Worm (Caenorhabditis elegans) whole organism, L2 larva: ENCODE data around the gene nhr-261.

Source experiments
- C34F6.9 ChIP-seq: fragments of 150-350 bp; optimal IDR thresholded peaks from 2 replicates; lab custom pipeline; 2014; ENCODE audit warnings: missing biosample characterization, missing genetic modification characterization
- Y55F3AM.14 ChIP-seq: fragments of 200-800 bp; sonication (Bioruptor generic); optimal IDR thresholded peaks from 2 replicates; lab custom pipeline; 2018; ENCODE audit warnings: mild to moderate bottlenecking, missing genetic modification characterization, missing compliant biosample characterization
- ZK546.5 ChIP-seq: sonication (generic microtip); optimal IDR thresholded peaks from 2 replicates; lab custom pipeline; 2017; ENCODE audit warnings: missing biosample characterization, missing genetic modification characterization
- alr-1 ChIP-seq: fragments of 150-350 bp; optimal IDR thresholded peaks from 2 replicates; lab custom pipeline; 2014; ENCODE audit warnings: missing biosample characterization, missing genetic modification characterization
- ama-1 ChIP-seq: fragments of 150-350 bp; optimal IDR thresholded peaks from 2 replicates; lab custom pipeline; 2018; ENCODE audit warnings: inconsistent platforms
- blmp-1 ChIP-seq: sonication (generic microtip); optimal IDR thresholded peaks from 2 replicates; lab custom pipeline; 2017; ENCODE audit warnings: missing genetic modification characterization, mild to moderate bottlenecking, missing compliant biosample characterization, antibody characterized with exemption, moderate library complexity; ENCODE audit not compliant: insufficient read depth
- ceh-16 ChIP-seq: fragments of 150-350 bp; optimal IDR thresholded peaks from 2 replicates; lab custom pipeline; 2014; ENCODE audit warnings: missing biosample characterization, missing genetic modification characterization
- ceh-82 ChIP-seq: fragments of 150-350 bp; optimal IDR thresholded peaks from 2 replicates; lab custom pipeline; 2014; ENCODE audit warnings: missing biosample characterization, missing genetic modification characterization
- crh-2 ChIP-seq: sonication (generic microtip); optimal IDR thresholded peaks from 2 replicates; lab custom pipeline; 2017; ENCODE audit warnings: missing biosample characterization, missing genetic modification characterization
- dmd-4 ChIP-seq: sonication (generic microtip); optimal IDR thresholded peaks from 2 replicates; lab custom pipeline; 2017; ENCODE audit warnings: missing biosample characterization, missing genetic modification characterization
- elt-1 ChIP-seq: fragments of 150-350 bp; optimal IDR thresholded peaks from 2 replicates; lab custom pipeline; 2014; ENCODE audit warnings: missing biosample characterization, missing genetic modification characterization
- fos-1 ChIP-seq: fragments of 150-350 bp; optimal IDR thresholded peaks from 2 replicates; lab custom pipeline; 2014; ENCODE audit warnings: missing biosample characterization, missing genetic modification characterization
- gmeb-1 ChIP-seq: fragments of 150-350 bp; optimal IDR thresholded peaks from 2 replicates; lab custom pipeline; 2014; ENCODE audit warnings: missing biosample characterization, missing genetic modification characterization
- lin-11 ChIP-seq: fragments of 150-350 bp; sonication (generic microtip); optimal IDR thresholded peaks from 2 replicates; lab custom pipeline; 2014; ENCODE audit warnings: missing biosample characterization, missing genetic modification characterization, inconsistent platforms, mixed read lengths
- lin-13 ChIP-seq: fragments of 150-350 bp; optimal IDR thresholded peaks from 2 replicates; lab custom pipeline; 2014; ENCODE audit warnings: missing biosample characterization, missing genetic modification reagents, missing genetic modification characterization
- lin-39 ChIP-seq: fragments of 150-350 bp; optimal IDR thresholded peaks from 2 replicates; lab custom pipeline; 2014; ENCODE audit warnings: missing biosample characterization, missing genetic modification reagents, missing genetic modification characterization
- lsy-2 ChIP-seq, 2 experiments: fragments of 150-350 bp in 1 of 2; sonication (generic microtip) in 1 of 2; optimal IDR thresholded peaks; 2 replicates each; lab custom pipeline; 2014 to 2017; ENCODE audit warnings: missing biosample characterization in 2 of 2, missing genetic modification characterization in 2 of 2
- mab-5 ChIP-seq: fragments of 150-350 bp; optimal IDR thresholded peaks from 2 replicates; lab custom pipeline; 2014; ENCODE audit warnings: missing biosample characterization, missing genetic modification characterization
- mbf-1 ChIP-seq: sonication (generic microtip); optimal IDR thresholded peaks from 2 replicates; lab custom pipeline; 2017; ENCODE audit warnings: missing biosample characterization, missing genetic modification characterization
- nhr-10 ChIP-seq: sonication (generic microtip); optimal IDR thresholded peaks from 2 replicates; lab custom pipeline; 2017; ENCODE audit warnings: missing biosample characterization, missing genetic modification characterization
- nhr-12 ChIP-seq: fragments of 150-350 bp; optimal IDR thresholded peaks from 2 replicates; lab custom pipeline; 2014; ENCODE audit warnings: missing biosample characterization, missing genetic modification characterization
- nhr-21 ChIP-seq: fragments of 150-350 bp; optimal IDR thresholded peaks from 2 replicates; lab custom pipeline; 2014; ENCODE audit warnings: missing biosample characterization, missing genetic modification characterization
- nhr-23 ChIP-seq: fragments of 150-350 bp; optimal IDR thresholded peaks from 2 replicates; lab custom pipeline; 2014; ENCODE audit warnings: missing biosample characterization, missing genetic modification reagents, missing genetic modification characterization
- nhr-25 ChIP-seq: fragments of 150-350 bp; sonication (generic microtip); optimal IDR thresholded peaks from 3 replicates; lab custom pipeline; 2014; ENCODE audit warnings: missing biosample characterization, missing genetic modification characterization
- nhr-6 ChIP-seq: fragments of 150-350 bp; optimal IDR thresholded peaks from 2 replicates; lab custom pipeline; 2014; ENCODE audit warnings: missing biosample characterization, missing genetic modification characterization
- nhr-77 ChIP-seq: fragments of 150-350 bp; optimal IDR thresholded peaks from 2 replicates; lab custom pipeline; 2014; ENCODE audit warnings: missing biosample characterization, missing genetic modification characterization
- peb-1 ChIP-seq: fragments of 150-350 bp; optimal IDR thresholded peaks from 2 replicates; lab custom pipeline; 2014; ENCODE audit warnings: missing biosample characterization, missing genetic modification characterization
- sem-4 ChIP-seq: fragments of 150-350 bp; optimal IDR thresholded peaks from 2 replicates; lab custom pipeline; 2014; ENCODE audit warnings: missing biosample characterization, missing genetic modification reagents, missing genetic modification characterization
- skn-1 ChIP-seq: sonication (generic microtip); optimal IDR thresholded peaks from 2 replicates; lab custom pipeline; 2017; ENCODE audit warnings: missing biosample characterization, missing genetic modification characterization
- sma-3 ChIP-seq: sonication (generic microtip); optimal IDR thresholded peaks from 2 replicates; lab custom pipeline; 2016; ENCODE audit warnings: missing genetic modification reagents, missing genetic modification characterization, missing compliant biosample characterization
- sma-9 ChIP-seq, 2 experiments: fragments of 150-350 bp in 1 of 2; sonication (generic microtip) in 1 of 2; optimal IDR thresholded peaks; 2 replicates each; lab custom pipeline; 2014 to 2016; ENCODE audit warnings: missing genetic modification characterization in 2 of 2, mild to moderate bottlenecking in 1 of 2, missing biosample characterization in 1 of 2, missing compliant biosample characterization in 1 of 2, missing genetic modification reagents in 1 of 2, moderate library complexity in 1 of 2
- snpc-4 ChIP-seq: fragments of 150-350 bp; optimal IDR thresholded peaks from 2 replicates; lab custom pipeline; 2014; ENCODE audit warnings: missing biosample characterization, missing genetic modification characterization
- unc-39 ChIP-seq: fragments of 150-350 bp; optimal IDR thresholded peaks from 2 replicates; lab custom pipeline; 2014; ENCODE audit warnings: missing biosample characterization, missing genetic modification characterization
- unc-55 ChIP-seq: fragments of 150-350 bp; sonication (generic microtip); optimal IDR thresholded peaks from 3 replicates; lab custom pipeline; 2014; ENCODE audit warnings: missing biosample characterization, missing genetic modification reagents, missing genetic modification characterization
- zag-1 ChIP-seq: fragments of 150-350 bp; optimal IDR thresholded peaks from 2 replicates; lab custom pipeline; 2014; ENCODE audit warnings: missing biosample characterization, missing genetic modification characterization
- ztf-1 ChIP-seq: fragments of 200-800 bp; sonication (Bioruptor generic); conservative IDR thresholded peaks from 2 replicates; pipeline ENCODE4 v1.3.6; 2022; ENCODE audit warnings: missing genetic modification characterization, missing compliant biosample characterization

nhr-261 gene

DNA sequence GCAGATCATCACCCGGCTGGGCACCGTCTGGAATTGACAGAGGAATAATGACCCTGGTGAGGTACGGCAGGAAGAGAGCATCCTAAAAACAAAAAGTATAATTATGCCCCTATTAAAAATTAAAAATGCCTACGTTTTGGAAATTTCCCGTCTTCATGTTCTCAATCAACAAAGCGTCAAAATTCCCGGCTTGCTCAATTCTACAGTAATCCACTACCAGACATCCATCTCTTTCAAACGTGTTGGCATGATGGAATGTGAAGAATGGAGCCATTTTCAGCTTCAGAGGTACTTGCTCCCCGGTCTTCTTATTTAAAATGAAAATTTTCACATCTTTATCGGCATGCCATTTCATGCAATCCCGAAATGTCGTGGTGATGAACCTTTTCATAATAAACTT is 44.7 kb upstream of the nhr-261 start:
- TF ChIP-seq gmeb-1 (no peak), peb-1 (tag; lab: Kevin White, UChicago) (no peak), ZK546.5 (tag; lab: Kevin White, UChicago) (no peak), ama-1 (lab: Kevin White, UChicago) (no peak), alr-1 (no peak), dmd-4 (tag; lab: Kevin White, UChicago) (no peak), skn-1 (no peak), lin-13 (GFP tag; lab: Kevin White, UChicago) (no peak), mab-5 (tag; lab: Kevin White, UChicago) (no peak), ceh-16 (tag; lab: Kevin White, UChicago) (no peak), C34F6.9 (tag; lab: Kevin White, UChicago) (no peak), fos-1 (tag; lab: Kevin White, UChicago) (no peak), nhr-77 (tag; lab: Kevin White, UChicago) (no peak), lsy-2 (tag; optimal IDR thresholded peaks at IDR 0.05; lab: Kevin White, UChicago) (no peak), unc-55 (GFP tag; lab: Kevin White, UChicago) (no peak), blmp-1 (no peak), nhr-25 (no peak), sma-9 (GFP tag; optimal IDR thresholded peaks at IDR 0.05; lab: Kevin White, UChicago) (no peak), sma-9 (tag; optimal IDR thresholded peaks at IDR 0.05; lab: Kevin White, UChicago) (no peak)
- TF ChIP-seq, all 48 proteins: peak for 0

- no peak for TF ChIP-seq nhr-23 (tag; lab: Kevin White, UChicago)
Measured at ce11 chrII:3908135-3908534, 43.6 kb upstream of the nhr-261 start.

DNA sequence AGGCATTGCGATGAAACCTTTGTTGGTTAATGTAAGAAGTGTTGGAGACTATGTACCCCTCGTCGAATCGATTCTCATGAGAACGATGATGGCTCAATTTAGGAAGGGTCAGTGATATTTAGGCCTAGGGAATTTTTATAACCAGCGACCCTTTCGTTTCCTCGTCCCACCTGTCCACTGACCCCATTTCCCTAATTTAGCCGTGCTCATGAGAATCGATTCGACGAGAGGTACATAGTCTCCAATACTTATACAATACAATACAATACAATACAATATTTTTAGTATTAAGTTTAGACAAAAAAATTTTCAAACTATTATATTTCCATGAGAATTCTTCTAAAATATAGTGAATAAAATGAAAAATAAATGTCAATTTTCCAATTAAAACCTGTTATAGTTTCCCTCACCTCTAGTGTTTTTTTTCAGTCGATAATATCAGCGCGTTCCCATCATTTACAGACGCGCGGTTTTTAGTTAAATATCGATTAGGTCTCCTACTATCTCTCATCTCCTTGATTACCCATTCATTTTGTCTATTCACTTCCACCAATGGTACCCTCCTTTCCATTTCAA is 42.2 kb upstream of the nhr-261 start, which contains the start of the genes F53C3.11 and fbxb-103:
Gene F53C3.11, minus strand, starts transcription at position 101 of the 576 bp plus-strand sequence.
Gene fbxb-103, plus strand, starts transcription at position 526 of the 576 bp plus-strand sequence.
- no peak for TF ChIP-seq ceh-82 (tag; lab: Kevin White, UChicago)
- TF ChIP-seq nhr-21 (tag; lab: Kevin White, UChicago): no peak
- TF ChIP-seq nhr-12 (tag; lab: Kevin White, UChicago): no peak
- no peak for TF ChIP-seq snpc-4
- no peak for TF ChIP-seq sem-4
- TF ChIP-seq unc-55 (GFP tag; lab: Kevin White, UChicago): no peak
- TF ChIP-seq mbf-1 (tag; lab: Kevin White, UChicago): no peak
- TF ChIP-seq lin-39 (tag; lab: Kevin White, UChicago): no peak
- TF ChIP-seq C34F6.9 (tag; lab: Kevin White, UChicago): no peak
- TF ChIP-seq crh-2: no peak
- TF ChIP-seq nhr-6 (tag; lab: Kevin White, UChicago): no peak
- no peak for TF ChIP-seq nhr-77 (tag; lab: Kevin White, UChicago)
- no peak for TF ChIP-seq dmd-4 (tag; lab: Kevin White, UChicago)
- TF ChIP-seq, all 48 proteins: peak for 0

DNA sequence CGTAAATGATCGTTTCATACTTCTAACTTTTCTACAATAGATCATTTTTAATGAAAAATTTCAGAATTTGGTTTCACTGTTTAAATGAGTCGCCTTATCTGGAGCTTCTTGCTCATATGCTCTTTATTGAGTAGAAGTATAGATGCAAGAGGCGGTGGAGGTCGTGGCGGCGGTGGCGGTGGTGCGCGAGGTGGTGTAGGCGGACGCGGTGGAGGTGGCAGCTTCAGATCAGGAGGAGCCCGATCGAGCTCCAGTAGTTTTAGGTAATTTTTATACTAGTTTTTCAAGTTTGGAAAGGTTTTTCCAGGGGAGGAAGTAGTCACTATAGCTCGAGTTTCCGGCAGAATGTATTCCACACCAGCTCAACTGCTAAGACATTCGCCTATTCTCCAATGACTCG is 38.2 kb upstream of the nhr-261 start, which contains the start of gene F53C3.3:
Gene F53C3.3, plus strand, starts transcription at position 59 of the 400 bp plus-strand sequence.
- TF ChIP-seq sma-3 (GFP tag; lab: Kevin White, UChicago) (no peak), nhr-25 (no peak), lin-39 (tag; lab: Kevin White, UChicago) (no peak), gmeb-1 (no peak), dmd-4 (tag; lab: Kevin White, UChicago) (no peak), ama-1 (lab: Kevin White, UChicago) (no peak), Y55F3AM.14 (GFP tag; lab: Kevin White, UChicago) (no peak), ceh-16 (tag; lab: Kevin White, UChicago) (no peak), nhr-12 (tag; lab: Kevin White, UChicago) (no peak), ztf-1 (GFP tag; lab: Robert Waterston, UW) (no peak), nhr-10 (tag; lab: Kevin White, UChicago) (no peak), elt-1 (tag; lab: Kevin White, UChicago) (no peak), unc-39 (tag; lab: Kevin White, UChicago) (no peak)

DNA sequence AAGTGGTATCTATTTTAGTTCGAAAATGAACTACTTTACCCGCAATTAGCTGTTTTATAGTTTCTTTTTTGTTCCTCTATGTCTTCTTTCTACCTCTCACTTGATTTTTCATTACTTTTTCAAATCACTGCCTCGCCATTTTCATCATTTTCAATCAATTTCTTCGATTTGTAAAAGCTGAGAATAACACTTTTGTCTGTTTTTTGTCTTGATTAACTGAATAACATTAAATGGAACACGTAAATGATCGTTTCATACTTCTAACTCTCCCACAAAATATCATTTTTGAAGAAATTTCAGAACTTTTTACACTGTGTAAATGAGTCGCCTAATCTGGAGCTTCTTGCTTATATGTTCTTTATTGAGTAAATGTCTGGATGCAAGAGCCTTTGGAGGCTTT is 36.6 kb upstream of the nhr-261 start, which contains the start of gene F53C3.4:
Gene F53C3.4, plus strand, starts transcription at position 301 of the 400 bp plus-strand sequence.
- TF ChIP-seq lin-11 (no peak), mab-5 (tag; lab: Kevin White, UChicago) (no peak), unc-39 (tag; lab: Kevin White, UChicago) (no peak), peb-1 (tag; lab: Kevin White, UChicago) (no peak), zag-1 (tag; lab: Kevin White, UChicago) (no peak), ama-1 (lab: Kevin White, UChicago) (no peak)
